Worm (Caenorhabditis elegans) whole organism, L3 larva: ENCODE results near the gene gadr-4.

Source experiments
- R02D3.7 ChIP-seq: fragments of 150-350 bp; optimal IDR thresholded peaks from 2 replicates; lab custom pipeline; 2014; ENCODE audit warnings: missing biosample characterization, missing genetic modification characterization
- daf-12 ChIP-seq: fragments of 150-350 bp; optimal IDR thresholded peaks from 2 replicates; lab custom pipeline; 2014; ENCODE audit warnings: missing biosample characterization, missing genetic modification reagents, missing genetic modification characterization

DNA sequence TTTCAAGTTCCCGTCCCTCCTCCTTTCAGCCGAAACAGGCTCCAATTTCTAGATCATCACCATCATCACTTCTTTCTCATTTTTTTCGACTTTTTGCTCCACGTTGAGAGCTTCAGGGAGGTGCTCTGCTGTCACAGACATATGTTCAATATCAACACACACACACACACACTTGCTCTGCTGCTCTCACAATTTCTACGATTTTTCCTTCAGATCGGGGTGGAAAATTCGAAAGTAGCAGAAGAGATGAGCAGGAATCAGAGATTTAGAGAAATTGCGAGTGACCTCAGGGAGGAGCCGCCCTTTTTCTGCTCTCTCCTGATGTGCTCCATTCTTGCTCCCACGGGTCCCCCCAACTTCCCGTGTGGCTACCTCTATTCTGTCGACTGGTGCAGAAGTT, 23.8 kb downstream of the gadr-4 start, which contains the start of gene pqn-48:
- TF ChIP-seq daf-12 (no peak), R02D3.7 (no peak)
